Worm (Caenorhabditis elegans) whole organism, L4/young adult: Measurements from ENCODE around the gene eas-1.

Experiments
- dao-5 ChIP-seq: sonication (generic microtip); optimal IDR thresholded peaks from 2 replicates; lab custom pipeline; 2016; ENCODE audit warnings: missing genotype, missing genetic modification characterization, moderate library complexity, missing compliant biosample characterization
- him-1 ChIP-seq: sonication (generic microtip); optimal IDR thresholded peaks from 2 replicates; lab custom pipeline; 2016; ENCODE audit warnings: missing genotype, missing genetic modification reagents, missing genetic modification characterization, missing compliant biosample characterization

DNA sequence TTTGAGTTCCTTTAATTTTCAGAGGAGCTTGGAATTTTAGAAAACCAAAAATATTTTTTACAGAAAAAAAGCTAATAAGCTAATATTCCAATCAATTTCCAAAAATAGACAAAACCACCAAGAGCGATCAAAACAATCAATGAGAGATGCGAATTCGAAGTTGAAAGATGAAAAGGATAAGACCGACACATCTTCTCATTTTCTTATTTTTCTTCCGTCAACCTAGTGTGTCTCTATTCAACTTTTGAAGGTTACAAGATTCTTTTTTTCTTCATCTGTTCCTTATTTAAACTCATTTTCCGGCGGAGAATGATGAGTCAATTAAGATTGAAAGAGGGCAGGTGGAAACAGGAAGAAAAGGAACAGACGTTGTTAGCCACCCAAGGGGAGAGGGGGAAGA lies 27.4 kb downstream of the eas-1 start:
- no peak for TF ChIP-seq him-1 (tag; lab: Kevin White, UChicago)
- no peak for TF ChIP-seq dao-5
